Worm (Caenorhabditis elegans): ENCODE data around the gene R05D3.8.

DNA sequence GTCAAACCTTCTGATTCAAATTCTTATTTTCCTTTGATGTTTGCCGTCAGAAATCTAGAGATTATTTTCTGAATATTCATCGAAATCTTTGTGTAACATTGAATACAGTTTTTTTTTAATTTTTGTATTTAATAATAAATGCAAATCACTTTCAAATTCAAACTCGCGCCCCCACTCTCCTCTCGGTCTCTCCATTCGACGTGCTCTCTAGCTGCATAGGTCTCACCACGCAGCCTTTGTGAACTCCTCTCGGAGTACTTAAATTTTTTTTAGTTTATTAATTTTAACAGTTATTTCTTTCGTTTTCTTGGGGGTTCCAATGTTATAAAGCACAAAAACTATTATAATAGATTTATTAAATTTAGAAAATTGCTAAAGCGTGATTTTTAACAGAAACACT is 12.1 kb upstream of the R05D3.8 start:
- TF ChIP-seq ama-1 (optimal IDR thresholded peaks at IDR 0.05) (no peak), B0310.2 (tag; optimal IDR thresholded peaks at IDR 0.05) (no peak), aly-1 (tag; optimal IDR thresholded peaks at IDR 0.05) (no peak), scrt-1 (GFP tag; IDR thresholded peaks at IDR 0.05) (no peak), hnd-1 (tag; optimal IDR thresholded peaks at IDR 0.05) (no peak)

All from whole organism, early embryonic.